Worm (Caenorhabditis elegans) whole organism, L1 larva: ENCODE data around the gene sec-16A.1.

ENCODE experiments used
- C04F5.9 ChIP-seq: sonication (generic microtip); optimal IDR thresholded peaks from 2 replicates; lab custom pipeline; 2016; ENCODE audit warnings: missing genetic modification characterization, missing compliant biosample characterization
- blmp-1 ChIP-seq: fragments of 150-350 bp; optimal IDR thresholded peaks from 2 replicates; lab custom pipeline; 2014; ENCODE audit warnings: missing biosample characterization, missing genetic modification characterization
- ceh-63 ChIP-seq: fragments of 200-800 bp; sonication (Bioruptor generic); optimal IDR thresholded peaks from 2 replicates; lab custom pipeline; 2018; ENCODE audit warnings: mild to moderate bottlenecking, missing genetic modification characterization, missing compliant biosample characterization
- dpl-1 ChIP-seq, 3 experiments: fragments of 150-350 bp in 2 of 3; sonication (generic microtip) in 1 of 3; optimal IDR thresholded peaks; 2 replicates each; lab custom pipeline; 2014 to 2017; ENCODE audit warnings: missing biosample characterization in 3 of 3, missing genetic modification characterization in 3 of 3, missing genetic modification reagents in 3 of 3
- dsc-1 ChIP-seq: sonication (generic microtip); optimal IDR thresholded peaks from 2 replicates; lab custom pipeline; 2016; ENCODE audit warnings: mild to moderate bottlenecking, missing genetic modification characterization, missing compliant biosample characterization
- efl-1 ChIP-seq, 4 experiments: fragments of 150-350 bp; optimal IDR thresholded peaks in 3 of 4; peaks in 1 of 4; 1 replicate in 1 of 4; 2 replicates in 3 of 4; lab custom pipeline; 2014; ENCODE audit warnings: missing biosample characterization in 2 of 4, missing genetic modification characterization in 2 of 4, missing genetic modification reagents in 2 of 4
- elt-2 ChIP-seq: sonication (generic microtip); optimal IDR thresholded peaks from 2 replicates; lab custom pipeline; 2016; ENCODE audit warnings: missing genetic modification characterization, mild to moderate bottlenecking, inconsistent platforms, missing compliant biosample characterization, missing genetic modification reagents
- fkh-8 ChIP-seq: sonication (generic microtip); optimal IDR thresholded peaks from 2 replicates; lab custom pipeline; 2016; ENCODE audit warnings: mild to moderate bottlenecking, missing genetic modification characterization, missing compliant biosample characterization
- isw-1 ChIP-seq: fragments of 200-800 bp; sonication (Bioruptor generic); IDR thresholded peaks from 2 replicates; pipeline ENCODE4 v1.3.6; 2022; ENCODE audit warnings: missing genetic modification characterization, missing compliant biosample characterization
- lin-13 ChIP-seq: fragments of 150-350 bp; optimal IDR thresholded peaks from 2 replicates; lab custom pipeline; 2014; ENCODE audit warnings: missing biosample characterization, missing genetic modification reagents, missing genetic modification characterization
- lin-14 ChIP-seq: fragments of 200-800 bp; sonication (Bioruptor generic); optimal IDR thresholded peaks from 2 replicates; lab custom pipeline; 2018; ENCODE audit warnings: mild to moderate bottlenecking, missing genetic modification characterization, moderate library complexity, missing compliant biosample characterization
- lsy-2 ChIP-seq, 2 experiments: fragments of 150-350 bp; optimal IDR thresholded peaks; 2 replicates each; lab custom pipeline; 2014; ENCODE audit warnings: missing biosample characterization in 2 of 2, missing genetic modification characterization in 2 of 2
- nhr-19 ChIP-seq: fragments of 200-800 bp; sonication (Bioruptor generic); conservative IDR thresholded peaks from 2 replicates; pipeline ENCODE4 v1.3.6; 2022; ENCODE audit warnings: missing genetic modification characterization, missing compliant biosample characterization
- nhr-20 ChIP-seq: sonication (generic microtip); optimal IDR thresholded peaks from 2 replicates; lab custom pipeline; 2016; ENCODE audit warnings: mild to moderate bottlenecking, missing genetic modification characterization, missing compliant biosample characterization
- nhr-237 ChIP-seq: fragments of 150-350 bp; optimal IDR thresholded peaks from 2 replicates; lab custom pipeline; 2014; ENCODE audit warnings: missing biosample characterization, missing genetic modification characterization
- nhr-47 ChIP-seq: sonication (generic microtip); optimal IDR thresholded peaks from 2 replicates; lab custom pipeline; 2016; ENCODE audit warnings: mild to moderate bottlenecking, missing genetic modification characterization, moderate library complexity, missing compliant biosample characterization
- nhr-71 ChIP-seq: sonication (generic microtip); optimal IDR thresholded peaks from 2 replicates; lab custom pipeline; 2016; ENCODE audit warnings: mild to moderate bottlenecking, missing genetic modification characterization, moderate library complexity, missing compliant biosample characterization
- nhr-85 ChIP-seq: sonication (generic microtip); peaks from one replicate; lab custom pipeline; 2016; ENCODE audit warnings: missing genetic modification characterization, inconsistent platforms, missing compliant biosample characterization
- nhr-90 ChIP-seq: sonication (generic microtip); optimal IDR thresholded peaks from 2 replicates; lab custom pipeline; 2016; ENCODE audit warnings: mild to moderate bottlenecking, missing genetic modification characterization, missing compliant biosample characterization; ENCODE audit not compliant: poor library complexity
- pag-3 ChIP-seq: sonication (generic microtip); optimal IDR thresholded peaks from 2 replicates; lab custom pipeline; 2017; ENCODE audit warnings: missing genetic modification characterization, mild to moderate bottlenecking, missing compliant biosample characterization, antibody characterized with exemption, borderline replicate concordance; ENCODE audit not compliant: insufficient read depth
- snu-23 ChIP-seq: sonication (generic microtip); optimal IDR thresholded peaks from 2 replicates; lab custom pipeline; 2016; ENCODE audit warnings: missing genetic modification characterization, missing compliant biosample characterization
- tbx-2 ChIP-seq: sonication (generic microtip); optimal IDR thresholded peaks from 2 replicates; lab custom pipeline; 2016; ENCODE audit warnings: missing genetic modification characterization, missing compliant biosample characterization
- tlp-1 ChIP-seq: fragments of 150-350 bp; optimal IDR thresholded peaks from 2 replicates; lab custom pipeline; 2014; ENCODE audit warnings: missing biosample characterization, missing genetic modification characterization
- unc-30 ChIP-seq: sonication (generic microtip); optimal IDR thresholded peaks from 2 replicates; lab custom pipeline; 2017; ENCODE audit warnings: missing biosample characterization, missing genetic modification characterization
- vab-15 ChIP-seq: sonication (generic microtip); optimal IDR thresholded peaks from 2 replicates; lab custom pipeline; 2017; ENCODE audit warnings: missing genotype, mild to moderate bottlenecking, missing genetic modification characterization, missing compliant biosample characterization

The sec-16A.1 gene

ce11 chrIII:9109172-9109571 is 16.5 kb upstream of the sec-16A.1 start, which contains the start of gene cya-1:
cya-1 (minus strand) TSS chrIII:9109272.
- TF ChIP-seq nhr-20 (tag; lab: Kevin White, UChicago) (no peak), tlp-1 (tag; lab: Kevin White, UChicago) (no peak), pag-3 (tag; lab: Kevin White, UChicago) (no peak), elt-2 (no peak), isw-1 (GFP tag; lab: Robert Waterston, UW) (no peak)

DNA sequence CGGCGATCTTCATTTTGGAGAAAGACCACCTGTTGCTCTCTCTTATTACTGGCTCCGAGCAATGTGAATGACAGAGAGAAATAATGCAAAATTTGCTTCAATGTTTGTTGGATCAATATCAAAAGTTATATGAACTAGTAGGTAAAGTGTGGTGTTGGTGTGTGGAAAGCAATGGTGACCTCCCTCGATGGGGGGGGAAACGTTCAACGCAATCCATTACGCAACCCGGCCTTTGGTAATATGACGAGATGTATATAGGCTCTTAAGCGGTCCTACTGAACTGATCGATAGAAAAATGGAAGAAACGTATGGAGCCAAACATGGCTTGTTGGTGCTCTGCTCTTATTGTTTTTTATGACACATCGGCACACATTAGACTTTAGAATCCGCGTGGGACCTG is 15.9 kb upstream of the sec-16A.1 start:
- TF ChIP-seq nhr-19 (GFP tag; lab: Robert Waterston, UW), result no peak
- TF ChIP-seq tbx-2 (tag; lab: Kevin White, UChicago), result no peak
- no peak for TF ChIP-seq C04F5.9
- TF ChIP-seq ceh-63 (GFP tag; lab: Kevin White, UChicago), result no peak
- TF ChIP-seq efl-1 (optimal IDR thresholded peaks at IDR 0.05; lab: Kevin White, UChicago), result no peak
- TF ChIP-seq efl-1 (GFP tag; optimal IDR thresholded peaks at IDR 0.05 in 1 of 2; lab: Kevin White, UChicago), result peak in 1 of 2 experiments; percentile 83
- TF ChIP-seq, all 84 proteins: peak for 1

DNA sequence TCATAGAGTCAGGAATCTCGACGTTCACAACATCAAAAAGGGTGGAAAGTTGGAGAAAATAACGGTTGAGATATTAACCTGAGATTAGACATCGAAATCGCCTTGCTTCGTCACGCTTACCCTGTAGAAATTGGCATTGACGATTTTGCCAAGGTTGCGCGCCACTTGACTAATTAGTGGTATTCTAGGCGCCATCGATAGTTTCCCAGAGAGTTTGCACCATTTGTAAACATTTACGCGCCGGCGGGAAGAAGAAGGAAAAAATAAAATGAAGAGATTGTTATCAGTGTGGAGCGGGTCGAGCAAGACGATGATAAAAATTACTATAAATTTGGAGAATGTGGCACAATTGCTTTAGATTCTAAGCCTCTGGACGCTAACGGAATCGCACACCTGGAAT is 15.4 kb upstream of the sec-16A.1 start:
- TF ChIP-seq blmp-1 (tag; lab: Kevin White, UChicago) (peak; percentile 46), unc-30 (tag; lab: Kevin White, UChicago) (no peak), lin-13 (GFP tag; lab: Kevin White, UChicago) (no peak), lin-14 (GFP tag; lab: Kevin White, UChicago) (peak; percentile 22), nhr-85 (tag; lab: Kevin White, UChicago) (peak; percentile 53), elt-2 (peak; percentile 28)

- peak; percentile 16 for TF ChIP-seq fkh-8
- TF ChIP-seq efl-1 (optimal IDR thresholded peaks at IDR 0.05; lab: Kevin White, UChicago), result peak in 1 of 2 experiments; percentile 25
- TF ChIP-seq efl-1 (GFP tag; optimal IDR thresholded peaks at IDR 0.05 in 1 of 2; lab: Kevin White, UChicago), result peak in 1 of 2 experiments; percentile 10
- TF ChIP-seq lin-14 (GFP tag; lab: Kevin White, UChicago), result peak; percentile 10
- peak; percentile 21; the same call in 1 of the 2 replicates for TF ChIP-seq isw-1 (GFP tag; lab: Robert Waterston, UW)
- TF ChIP-seq dpl-1 (GFP tag; optimal IDR thresholded peaks at IDR 0.05; lab: Kevin White, UChicago), result peak in 1 of 3 experiments; percentile 11
- peak; percentile 27 for TF ChIP-seq nhr-71 (tag; lab: Kevin White, UChicago)
- peak; percentile 12 for TF ChIP-seq nhr-47
- TF ChIP-seq lsy-2 (tag; optimal IDR thresholded peaks at IDR 0.05; lab: Kevin White, UChicago), result peak in 1 of 2 experiments; percentile 19
Measured at ce11 chrIII:9110914-9111313, 14.7 kb upstream of the sec-16A.1 start.

- peak; percentile 23 for TF ChIP-seq blmp-1 (tag; lab: Kevin White, UChicago)
- TF ChIP-seq vab-15, result no peak
- no peak for TF ChIP-seq efl-1 (optimal IDR thresholded peaks at IDR 0.05; lab: Kevin White, UChicago)
- TF ChIP-seq efl-1 (GFP tag; optimal IDR thresholded peaks at IDR 0.05 in 1 of 2; lab: Kevin White, UChicago), result peak; percentile 43 to 85
Measured at ce11 chrIII:9112479-9112878, 13.2 kb upstream of the sec-16A.1 start.

DNA sequence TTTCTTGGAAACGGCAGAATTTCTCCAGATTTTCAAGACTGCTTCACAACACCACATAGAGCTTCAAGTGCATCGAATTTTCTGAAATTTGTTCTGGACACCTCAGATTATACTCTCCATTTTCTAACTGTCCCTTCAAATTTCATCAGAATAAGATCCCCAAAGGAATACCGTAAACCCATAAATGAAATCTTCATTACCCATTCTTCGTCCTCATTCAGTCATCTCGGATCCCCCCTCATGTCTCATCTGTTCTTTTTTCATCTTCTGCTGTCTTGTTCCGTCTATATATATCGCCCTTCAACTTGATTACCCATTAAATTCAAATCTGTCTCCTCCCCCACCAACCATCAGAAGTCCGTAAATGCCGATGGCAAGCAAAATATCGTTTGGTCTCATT is 11.6 kb upstream of the sec-16A.1 start:
- TF ChIP-seq snu-23 (GFP tag; lab: Kevin White, UChicago) (no peak), blmp-1 (tag; lab: Kevin White, UChicago) (peak; percentile 0)

ce11 chrIII:9114649-9115048 is 11.0 kb upstream of the sec-16A.1 start, which contains the start of gene ZK512.1:
ZK512.1 (plus strand) TSS chrIII:9114949.
- TF ChIP-seq snu-23 (GFP tag; lab: Kevin White, UChicago) (no peak), nhr-47 (no peak), dsc-1 (tag; lab: Kevin White, UChicago) (no peak), nhr-90 (tag; lab: Kevin White, UChicago) (no peak), efl-1 (optimal IDR thresholded peaks at IDR 0.05; lab: Kevin White, UChicago) (no peak), efl-1 (GFP tag; optimal IDR thresholded peaks at IDR 0.05 in 1 of 2; lab: Kevin White, UChicago) (peak in 1 of 2 experiments; percentile 65), nhr-237 (tag; lab: Kevin White, UChicago) (no peak)
